Worm (Caenorhabditis elegans) whole organism, late embryonic: ENCODE data around the gene F48F5.6.

ENCODE experiments used
- C08G9.2 ChIP-seq: sonication (generic microtip); optimal IDR thresholded peaks from 2 replicates; lab custom pipeline; 2016; ENCODE audit warnings: mild to moderate bottlenecking, missing genetic modification characterization, moderate library complexity, missing compliant biosample characterization
- C38D4.7 ChIP-seq: fragments of 200-800 bp; sonication (Bioruptor generic); optimal IDR thresholded peaks from 2 replicates; lab custom pipeline; 2018; ENCODE audit warnings: mild to moderate bottlenecking, missing genetic modification characterization, moderate library complexity, missing compliant biosample characterization
- K02D7.2 ChIP-seq: sonication (generic microtip); optimal IDR thresholded peaks from 2 replicates; lab custom pipeline; 2017; ENCODE audit warnings: mild to moderate bottlenecking, missing genetic modification characterization, missing compliant biosample characterization
- ahr-1 ChIP-seq: sonication (generic microtip); optimal IDR thresholded peaks from 2 replicates; lab custom pipeline; 2016; ENCODE audit warnings: missing genetic modification characterization, missing compliant biosample characterization
- ceh-18 ChIP-seq: sonication (generic microtip); optimal IDR thresholded peaks from 2 replicates; lab custom pipeline; 2016; ENCODE audit warnings: missing genetic modification characterization, missing compliant biosample characterization
- ceh-19 ChIP-seq: fragments of 200-800 bp; sonication (Bioruptor generic); optimal IDR thresholded peaks from 2 replicates; lab custom pipeline; 2018; ENCODE audit warnings: mild to moderate bottlenecking, missing genetic modification characterization, missing compliant biosample characterization
- ceh-2 ChIP-seq: sonication (generic microtip); optimal IDR thresholded peaks from 2 replicates; lab custom pipeline; 2016; ENCODE audit warnings: missing genotype, missing genetic modification characterization, missing compliant biosample characterization
- ceh-22 ChIP-seq: sonication (generic microtip); optimal IDR thresholded peaks from 2 replicates; lab custom pipeline; 2017; ENCODE audit warnings: missing biosample characterization, missing genetic modification characterization
- ceh-31 ChIP-seq: sonication (generic microtip); optimal IDR thresholded peaks from 2 replicates; lab custom pipeline; 2016; ENCODE audit warnings: missing genetic modification characterization, missing compliant biosample characterization
- ceh-45 ChIP-seq: fragments of 200-800 bp; sonication (Bioruptor generic); IDR thresholded peaks from 2 replicates; pipeline ENCODE4 v1.3.6; 2022; ENCODE audit warnings: missing genetic modification reagents, missing genetic modification characterization, missing compliant biosample characterization
- ceh-48 ChIP-seq: sonication (generic microtip); optimal IDR thresholded peaks from 2 replicates; lab custom pipeline; 2016; ENCODE audit warnings: missing genetic modification characterization, inconsistent platforms, missing compliant biosample characterization
- ceh-9 ChIP-seq: sonication (generic microtip); optimal IDR thresholded peaks from 2 replicates; lab custom pipeline; 2016; ENCODE audit warnings: mild to moderate bottlenecking, missing genetic modification characterization, inconsistent platforms, missing compliant biosample characterization
- che-1 ChIP-seq: sonication (generic microtip); optimal IDR thresholded peaks from 2 replicates; lab custom pipeline; 2016; ENCODE audit warnings: mild to moderate bottlenecking, missing genetic modification characterization, missing compliant biosample characterization
- dve-1 ChIP-seq: sonication (generic microtip); optimal IDR thresholded peaks from 2 replicates; lab custom pipeline; 2017; ENCODE audit warnings: antibody characterized with exemption, mild to moderate bottlenecking, missing genetic modification characterization, missing compliant biosample characterization
- elt-2 ChIP-seq: sonication (generic microtip); optimal IDR thresholded peaks from 2 replicates; lab custom pipeline; 2016; ENCODE audit warnings: missing genetic modification reagents, missing genetic modification characterization, missing compliant biosample characterization
- elt-4 ChIP-seq: sonication (generic microtip); optimal IDR thresholded peaks from 2 replicates; lab custom pipeline; 2016; ENCODE audit warnings: missing genetic modification characterization, missing compliant biosample characterization
- eyg-1 ChIP-seq: sonication (generic microtip); optimal IDR thresholded peaks from 2 replicates; lab custom pipeline; 2016; ENCODE audit warnings: missing genotype, missing genetic modification characterization, missing compliant biosample characterization
- hlh-15 ChIP-seq: sonication (generic microtip); optimal IDR thresholded peaks from 2 replicates; lab custom pipeline; 2016; ENCODE audit warnings: missing genetic modification characterization, missing compliant biosample characterization
- hlh-30 ChIP-seq: sonication (generic microtip); optimal IDR thresholded peaks from 2 replicates; lab custom pipeline; 2017; ENCODE audit warnings: antibody characterized with exemption, missing genetic modification characterization, missing compliant biosample characterization; ENCODE audit not compliant: insufficient read depth
- hlh-6 ChIP-seq: sonication (generic microtip); optimal IDR thresholded peaks from 2 replicates; lab custom pipeline; 2016; ENCODE audit warnings: missing genotype, missing genetic modification characterization, missing compliant biosample characterization
- lim-6 ChIP-seq: sonication (generic microtip); optimal IDR thresholded peaks from 2 replicates; lab custom pipeline; 2016; ENCODE audit warnings: missing genetic modification characterization, missing compliant biosample characterization
- mec-3 ChIP-seq: sonication (generic microtip); optimal IDR thresholded peaks from 2 replicates; lab custom pipeline; 2016; ENCODE audit warnings: borderline replicate concordance, missing genetic modification characterization, missing compliant biosample characterization
- nfya-1 ChIP-seq: sonication (generic microtip); optimal IDR thresholded peaks from 2 replicates; lab custom pipeline; 2017; ENCODE audit warnings: missing genetic modification characterization, mild to moderate bottlenecking, missing compliant biosample characterization, antibody characterized with exemption, moderate library complexity
- npax-4 ChIP-seq: sonication (generic microtip); optimal IDR thresholded peaks from 2 replicates; lab custom pipeline; 2016; ENCODE audit warnings: missing genetic modification characterization, missing compliant biosample characterization
- pax-1 ChIP-seq: fragments of 150-350 bp; optimal IDR thresholded peaks from 2 replicates; lab custom pipeline; 2014; ENCODE audit warnings: missing biosample characterization, missing genetic modification characterization
- pros-1 ChIP-seq: fragments of 150-350 bp; optimal IDR thresholded peaks from 2 replicates; lab custom pipeline; 2014; ENCODE audit warnings: missing biosample characterization, missing genetic modification reagents, missing genetic modification characterization
- ref-2 ChIP-seq: sonication (generic microtip); optimal IDR thresholded peaks from 2 replicates; lab custom pipeline; 2016; ENCODE audit warnings: missing genetic modification characterization, missing compliant biosample characterization
- sdc-2 ChIP-seq: sonication (generic microtip); optimal IDR thresholded peaks from 2 replicates; lab custom pipeline; 2016; ENCODE audit warnings: missing genotype, missing genetic modification characterization, missing compliant biosample characterization
- sox-4 ChIP-seq: sonication (generic microtip); optimal IDR thresholded peaks from 2 replicates; lab custom pipeline; 2017; ENCODE audit warnings: mild to moderate bottlenecking, missing genetic modification characterization, inconsistent platforms, missing compliant biosample characterization
- syd-9 ChIP-seq: sonication (generic microtip); optimal IDR thresholded peaks from 2 replicates; lab custom pipeline; 2016; ENCODE audit warnings: mild to moderate bottlenecking, missing genetic modification characterization, moderate library complexity, missing compliant biosample characterization
- tbx-2 ChIP-seq: sonication (generic microtip); optimal IDR thresholded peaks from 2 replicates; lab custom pipeline; 2016; ENCODE audit warnings: missing genetic modification characterization, missing compliant biosample characterization
- tbx-7 ChIP-seq: sonication (generic microtip); optimal IDR thresholded peaks from 2 replicates; lab custom pipeline; 2016; ENCODE audit warnings: missing genotype, missing genetic modification characterization, missing compliant biosample characterization
- unc-55 ChIP-seq: sonication (generic microtip); optimal IDR thresholded peaks from 2 replicates; lab custom pipeline; 2017; ENCODE audit warnings: missing biosample characterization, missing genetic modification reagents, missing genetic modification characterization
- unc-86 ChIP-seq: sonication (generic microtip); optimal IDR thresholded peaks from 2 replicates; lab custom pipeline; 2016; ENCODE audit warnings: missing genetic modification characterization, missing compliant biosample characterization
- ztf-16 ChIP-seq: sonication (generic microtip); optimal IDR thresholded peaks from 2 replicates; lab custom pipeline; 2017; ENCODE audit warnings: missing genetic modification characterization, missing compliant biosample characterization

F48F5.6 gene

ce11 chrV:20460808-20461207, 7.8 kb upstream of the F48F5.6 start, which contains the start of gene B0250.18:
Gene B0250.18, minus strand, starts transcription at chrV:20460908.
- TF ChIP-seq ceh-19 (GFP tag; lab: Kevin White, UChicago) (no peak), sdc-2 (no peak), ceh-18 (tag; lab: Kevin White, UChicago) (no peak), mec-3 (no peak), ceh-2 (tag; lab: Kevin White, UChicago) (no peak), ztf-16 (tag; lab: Kevin White, UChicago) (no peak), tbx-7 (tag; lab: Kevin White, UChicago) (no peak), che-1 (tag; lab: Kevin White, UChicago) (no peak), hlh-15 (no peak), hlh-6 (tag; lab: Kevin White, UChicago) (no peak), syd-9 (tag; lab: Kevin White, UChicago) (no peak), ahr-1 (no peak)

ce11 chrV:20457155-20457554, 4.2 kb upstream of the F48F5.6 start:
- TF ChIP-seq pros-1 (tag; lab: Kevin White, UChicago) (no peak), dve-1 (no peak), hlh-30 (peak; percentile 35), tbx-2 (tag; lab: Kevin White, UChicago) (peak; percentile 22), ceh-45 (GFP tag; lab: Robert Waterston, UW) (no peak), pax-1 (tag; lab: Kevin White, UChicago) (no peak), nfya-1 (peak; percentile 17), ceh-48 (tag; lab: Kevin White, UChicago) (peak; percentile 83), elt-4 (tag; lab: Kevin White, UChicago) (no peak), sox-4 (no peak), lim-6 (tag; lab: Kevin White, UChicago) (no peak), ceh-31 (tag; lab: Kevin White, UChicago) (peak; percentile 10), unc-55 (GFP tag; lab: Kevin White, UChicago) (peak; percentile 7), ceh-22 (no peak)

- no peak for TF ChIP-seq C38D4.7 (GFP tag; lab: Kevin White, UChicago)
- no peak for TF ChIP-seq unc-86 (tag; lab: Kevin White, UChicago)
- peak; percentile 25 for TF ChIP-seq sdc-2
- peak; percentile 12 for TF ChIP-seq hlh-6 (tag; lab: Kevin White, UChicago)
- no peak for TF ChIP-seq eyg-1 (tag; lab: Kevin White, UChicago)
- TF ChIP-seq mec-3 = no peak
- TF ChIP-seq C08G9.2 (tag; lab: Kevin White, UChicago) = no peak
These were observed 2.7 kb upstream of the F48F5.6 start for ce11 chrV:20455637-20456036.

ce11 chrV:20453811-20454210, 827 bp upstream of the F48F5.6 start, which contains the start of gene srd-70:
Gene srd-70, plus strand, starts transcription at chrV:20454111.
- TF ChIP-seq elt-2 (tag; lab: Kevin White, UChicago) (no peak), npax-4 (tag; lab: Kevin White, UChicago) (no peak), C08G9.2 (tag; lab: Kevin White, UChicago) (no peak), ceh-9 (tag; lab: Kevin White, UChicago) (no peak), ref-2 (tag; lab: Kevin White, UChicago) (no peak), K02D7.2 (tag; lab: Kevin White, UChicago) (no peak)

ce11 chrV:20451793-20452192, 1.2 kb downstream of the F48F5.6 start:
- no peak for TF ChIP-seq nfya-1
- peak; percentile 37 for TF ChIP-seq ceh-18 (tag; lab: Kevin White, UChicago)
- TF ChIP-seq ceh-22 = no peak
